Fruit fly (Drosophila melanogaster) whole organism, prepupa: ENCODE measurements around the gene CG43965.

Source experiments
- CG10631 ChIP-seq: fragments of 200-800 bp; sonication (Bioruptor generic); optimal IDR thresholded peaks from 2 replicates; lab custom pipeline; 2016; ENCODE audit warnings: missing biosample characterization, missing genetic modification characterization
- CG11762 ChIP-seq: fragments of 200-800 bp; sonication (Bioruptor generic); optimal IDR thresholded peaks from 3 replicates; lab custom pipeline; 2016; ENCODE audit warnings: missing biosample characterization, missing genetic modification characterization; ENCODE audit not compliant: insufficient read depth
- CG11902 ChIP-seq: fragments of 200-800 bp; sonication (Bioruptor generic); optimal IDR thresholded peaks from 3 replicates; lab custom pipeline; 2016; ENCODE audit warnings: missing biosample characterization, missing genetic modification characterization
- CG15336 ChIP-seq: fragments of 200-800 bp; sonication (Bioruptor generic); IDR thresholded peaks from 2 replicates; pipeline ENCODE4 v1.3.6; 2022; ENCODE audit warnings: missing biosample characterization, missing genetic modification characterization
- CG1621 ChIP-seq: fragments of 200-800 bp; sonication (Bioruptor generic); optimal IDR thresholded peaks from 3 replicates; lab custom pipeline; 2018; ENCODE audit warnings: missing biosample characterization, mild to moderate bottlenecking, missing genetic modification characterization
- CG16779 ChIP-seq: fragments of 200-800 bp; sonication (Bioruptor generic); optimal IDR thresholded peaks from 3 replicates; lab custom pipeline; 2017; ENCODE audit warnings: missing biosample characterization, mild to moderate bottlenecking, missing genetic modification characterization
- CG3032 ChIP-seq: fragments of 200-800 bp; optimal IDR thresholded peaks from 2 replicates; lab custom pipeline; 2019; ENCODE audit warnings: missing biosample characterization, mild to moderate bottlenecking, missing genetic modification characterization, moderate library complexity
- CG3919 ChIP-seq: fragments of 200-800 bp; sonication (Bioruptor generic); optimal IDR thresholded peaks from 3 replicates; lab custom pipeline; 2016; ENCODE audit warnings: missing biosample characterization, missing genetic modification characterization
- CG6163 ChIP-seq: fragments of 200-800 bp; sonication (Bioruptor generic); IDR thresholded peaks from 3 replicates; pipeline ENCODE4 v1.3.6; 2022; ENCODE audit warnings: missing biosample characterization, missing genetic modification characterization
- CG6276 ChIP-seq: fragments of 200-800 bp; sonication (Bioruptor generic); optimal IDR thresholded peaks from 2 replicates; lab custom pipeline; 2017; ENCODE audit warnings: missing biosample characterization, mild to moderate bottlenecking, missing genetic modification characterization
- CG6792 ChIP-seq: fragments of 200-800 bp; sonication (Bioruptor generic); optimal IDR thresholded peaks from 3 replicates; lab custom pipeline; 2016; ENCODE audit warnings: missing biosample characterization, missing genetic modification characterization
- CG6808 ChIP-seq: fragments of 200-800 bp; sonication (Bioruptor generic); optimal IDR thresholded peaks from 3 replicates; lab custom pipeline; 2017; ENCODE audit warnings: missing biosample characterization, missing genetic modification characterization, mild to moderate bottlenecking, moderate library complexity, missing genetic modification reagents
- CG6854 ChIP-seq: fragments of 200-800 bp; sonication (Bioruptor generic); optimal IDR thresholded peaks from 2 replicates; lab custom pipeline; 2017; ENCODE audit warnings: missing biosample characterization, mild to moderate bottlenecking, missing genetic modification characterization
- CG7368 ChIP-seq: fragments of 200-800 bp; sonication (Bioruptor generic); optimal IDR thresholded peaks from 3 replicates; lab custom pipeline; 2016; ENCODE audit warnings: missing biosample characterization, missing genetic modification characterization
- CG8119 ChIP-seq: fragments of 200-800 bp; sonication (Bioruptor generic); IDR thresholded peaks from 3 replicates; pipeline ENCODE4 v1.3.6; 2022; ENCODE audit warnings: missing biosample characterization, missing genetic modification characterization
- CG8319 ChIP-seq: fragments of 200-800 bp; sonication (Bioruptor generic); optimal IDR thresholded peaks from 3 replicates; lab custom pipeline; 2016; ENCODE audit warnings: missing biosample characterization, missing genetic modification characterization
- CG8632 ChIP-seq: fragments of 200-800 bp; sonication (Bioruptor generic); optimal IDR thresholded peaks from 3 replicates; lab custom pipeline; 2016; ENCODE audit warnings: missing biosample characterization, missing genetic modification characterization
- CG9139 ChIP-seq: fragments of 200-800 bp; sonication (Bioruptor generic); optimal IDR thresholded peaks from 3 replicates; lab custom pipeline; 2017; ENCODE audit warnings: missing biosample characterization, mild to moderate bottlenecking, missing genetic modification characterization
- Eip75B ChIP-seq: fragments of 200-800 bp; sonication (Bioruptor generic); optimal IDR thresholded peaks from 3 replicates; lab custom pipeline; 2016; ENCODE audit warnings: missing biosample characterization, missing genetic modification characterization
- Eip78C ChIP-seq: fragments of 200-800 bp; sonication (Bioruptor generic); peaks from one replicate; lab custom pipeline; 2016; ENCODE audit warnings: missing biosample characterization, missing genetic modification characterization
- Eip93F ChIP-seq: fragments of 200-800 bp; sonication (Bioruptor generic); optimal IDR thresholded peaks from 2 replicates; lab custom pipeline; 2016; ENCODE audit warnings: missing biosample characterization, mild to moderate bottlenecking, missing genetic modification characterization
- Ets21C ChIP-seq: fragments of 200-800 bp; sonication (Bioruptor generic); optimal IDR thresholded peaks from 3 replicates; lab custom pipeline; 2016; ENCODE audit warnings: missing biosample characterization, missing genetic modification characterization
- Ets96B ChIP-seq: fragments of 200-800 bp; optimal IDR thresholded peaks from 2 replicates; lab custom pipeline; 2019; ENCODE audit warnings: missing biosample characterization, mild to moderate bottlenecking, missing genetic modification characterization, moderate library complexity
- Hr38 ChIP-seq: sonication (Bioruptor generic); optimal IDR thresholded peaks from 2 replicates; lab custom pipeline; 2016; ENCODE audit warnings: missing biosample characterization, missing genetic modification characterization
- Hr39 ChIP-seq: fragments of 200-800 bp; sonication (Bioruptor generic); optimal IDR thresholded peaks from 2 replicates; lab custom pipeline; 2016; ENCODE audit warnings: missing biosample characterization, missing genetic modification characterization
- OdsH ChIP-seq: fragments of 200-800 bp; sonication (Bioruptor generic); optimal IDR thresholded peaks from 3 replicates; lab custom pipeline; 2016; ENCODE audit warnings: missing biosample characterization, missing genetic modification characterization
- Sox102F ChIP-seq: fragments of 200-800 bp; sonication (Bioruptor generic); optimal IDR thresholded peaks from 2 replicates; lab custom pipeline; 2016; ENCODE audit warnings: missing biosample characterization, mild to moderate bottlenecking, missing genetic modification characterization
- Sox14 ChIP-seq: fragments of 200-800 bp; sonication (Bioruptor generic); optimal IDR thresholded peaks from 3 replicates; lab custom pipeline; 2016; ENCODE audit warnings: missing biosample characterization, missing genetic modification characterization
- achi ChIP-seq: fragments of 200-800 bp; sonication (Bioruptor generic); optimal IDR thresholded peaks from 3 replicates; lab custom pipeline; 2016; ENCODE audit warnings: missing biosample characterization, missing genetic modification characterization
- acj6 ChIP-seq: fragments of 200-800 bp; sonication (Bioruptor generic); optimal IDR thresholded peaks from 3 replicates; lab custom pipeline; 2016; ENCODE audit warnings: missing biosample characterization, missing genetic modification characterization
- cyc ChIP-seq: fragments of 200-800 bp; sonication (Bioruptor generic); optimal IDR thresholded peaks from 3 replicates; lab custom pipeline; 2016; ENCODE audit warnings: missing biosample characterization, missing genetic modification characterization
- dac ChIP-seq: fragments of 200-800 bp; sonication (Bioruptor generic); optimal IDR thresholded peaks from 2 replicates; lab custom pipeline; 2017; ENCODE audit warnings: missing biosample characterization, mild to moderate bottlenecking, missing genetic modification characterization
- dsx ChIP-seq: fragments of 200-800 bp; optimal IDR thresholded peaks from 3 replicates; lab custom pipeline; 2019; ENCODE audit warnings: missing biosample characterization, mild to moderate bottlenecking, missing genetic modification characterization, moderate library complexity; ENCODE audit not compliant: poor library complexity, severe bottlenecking
- eg ChIP-seq: fragments of 200-800 bp; sonication (Bioruptor generic); IDR thresholded peaks from 3 replicates; pipeline ENCODE4 v1.3.6; 2022; ENCODE audit warnings: missing biosample characterization, missing genetic modification characterization
- fd59A ChIP-seq: fragments of 200-800 bp; sonication (Bioruptor generic); optimal IDR thresholded peaks from 2 replicates; lab custom pipeline; 2017; ENCODE audit warnings: missing biosample characterization, mild to moderate bottlenecking, missing genetic modification characterization, missing genetic modification reagents
- fd85E ChIP-seq: fragments of 200-800 bp; sonication (Bioruptor generic); optimal IDR thresholded peaks from 3 replicates; lab custom pipeline; 2016; ENCODE audit warnings: missing biosample characterization, missing genetic modification characterization
- fkh ChIP-seq: fragments of 200-800 bp; sonication (Bioruptor generic); optimal IDR thresholded peaks from 3 replicates; lab custom pipeline; 2017; ENCODE audit warnings: missing biosample characterization, mild to moderate bottlenecking, missing genetic modification characterization, moderate library complexity
- pdm3 ChIP-seq: fragments of 200-800 bp; sonication (Bioruptor generic); optimal IDR thresholded peaks from 3 replicates; lab custom pipeline; 2016; ENCODE audit warnings: missing biosample characterization, missing genetic modification characterization
- salr ChIP-seq, 2 experiments: fragments of 200-800 bp; sonication (Bioruptor generic); optimal IDR thresholded peaks; 3 replicates each; lab custom pipeline; 2016 to 2018; ENCODE audit warnings: missing biosample characterization in 2 of 2, missing genetic modification characterization in 2 of 2, mild to moderate bottlenecking in 1 of 2
- ss ChIP-seq, 2 experiments: fragments of 200-800 bp; sonication (Bioruptor generic); optimal IDR thresholded peaks; 2 replicates in 1 of 2; 3 replicates in 1 of 2; lab custom pipeline; 2017 to 2018; ENCODE audit warnings: mild to moderate bottlenecking in 2 of 2, missing biosample characterization in 2 of 2, missing genetic modification characterization in 2 of 2, moderate library complexity in 1 of 2
- svp ChIP-seq: fragments of 200-800 bp; sonication (Bioruptor generic); peaks from one replicate; lab custom pipeline; 2016; ENCODE audit warnings: missing biosample characterization, missing genetic modification characterization
- topi ChIP-seq: fragments of 200-800 bp; sonication (Bioruptor generic); optimal IDR thresholded peaks from 3 replicates; lab custom pipeline; 2016; ENCODE audit warnings: missing biosample characterization, missing genetic modification characterization
- vri ChIP-seq: fragments of 200-800 bp; sonication (Bioruptor generic); optimal IDR thresholded peaks from 3 replicates; lab custom pipeline; 2016; ENCODE audit warnings: missing biosample characterization, mild to moderate bottlenecking, missing genetic modification characterization

The CG43965 gene

DNA sequence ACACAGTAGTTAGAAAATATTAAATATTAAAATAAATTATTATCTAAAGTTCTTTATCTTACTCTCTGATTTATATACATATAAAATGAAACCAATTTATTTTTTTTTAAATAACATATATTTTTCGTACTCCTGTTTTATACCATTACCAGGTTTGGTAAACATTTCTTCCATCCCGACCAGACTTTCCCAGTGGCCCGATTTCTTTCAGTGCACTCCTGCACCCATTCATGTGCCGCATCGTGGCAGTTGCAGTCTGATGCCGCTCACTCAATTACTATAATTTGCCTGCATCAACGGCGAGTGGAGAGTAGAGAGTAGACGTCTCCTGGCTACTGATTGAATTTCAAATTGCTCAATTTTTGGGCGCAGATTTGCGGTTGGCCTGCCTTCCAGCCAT is 17.8 kb downstream of the CG43965 start (continued):
- no peak for TF ChIP-seq dsx (GFP tag; lab: Kevin White, UChicago)
- TF ChIP-seq achi (GFP tag; lab: Kevin White, UChicago) = peak; percentile 10
- TF ChIP-seq svp (GFP tag; lab: Kevin White, UChicago) = peak; percentile 71
- TF ChIP-seq fd59A (GFP tag; lab: Kevin White, UChicago) = no peak
- TF ChIP-seq topi = no peak
- no peak for TF ChIP-seq CG15336 (GFP tag; lab: Robert Waterston, UW)
- TF ChIP-seq CG9139 (GFP tag; lab: Kevin White, UChicago) = no peak
- no peak for TF ChIP-seq Ets21C (GFP tag; lab: Kevin White, UChicago)
- TF ChIP-seq CG3919 = peak; percentile 37
- no peak for TF ChIP-seq CG8119 (GFP tag; lab: Robert Waterston, UW)
- peak; percentile 31 for TF ChIP-seq OdsH
- TF ChIP-seq CG11762 = peak; percentile 30
- TF ChIP-seq eg = 0 out of 3 replicates have a peak, but pooled peaks have one; percentile 15
- no peak for TF ChIP-seq CG11902 (GFP tag; lab: Kevin White, UChicago)
- TF ChIP-seq CG8632 (GFP tag; lab: Kevin White, UChicago) = peak; percentile 22
- TF ChIP-seq Eip93F (GFP tag; lab: Kevin White, UChicago) = no peak
- TF ChIP-seq Eip75B = no peak
- peak; percentile 6 for TF ChIP-seq CG10631 (GFP tag; lab: Kevin White, UChicago)
- TF ChIP-seq CG6808 (GFP tag; lab: Kevin White, UChicago) = no peak
- TF ChIP-seq CG6854 = no peak
- no peak for TF ChIP-seq CG7368 (GFP tag; lab: Kevin White, UChicago)
- TF ChIP-seq CG6163 = 0 out of 3 replicates have a peak, but pooled peaks have one; percentile 43
- TF ChIP-seq Hr39 (GFP tag; lab: Kevin White, UChicago) = no peak
- no peak for TF ChIP-seq vri (GFP tag; lab: Kevin White, UChicago)
- TF ChIP-seq fd85E = no peak
- TF ChIP-seq dac (GFP tag; lab: Kevin White, UChicago) = no peak
- no peak for TF ChIP-seq salr (GFP tag; optimal IDR thresholded peaks at IDR 0.05; lab: Kevin White, UChicago)
- no peak for TF ChIP-seq Sox102F (GFP tag; lab: Kevin White, UChicago)
- peak; percentile 30 for TF ChIP-seq CG3032
- TF ChIP-seq CG6276 = no peak
- TF ChIP-seq fkh (GFP tag; lab: Kevin White, UChicago) = no peak
- peak; percentile 13 for TF ChIP-seq acj6 (GFP tag; lab: Kevin White, UChicago)
- TF ChIP-seq Ets96B (tag; lab: Kevin White, UChicago) = no peak
- peak; percentile 11 for TF ChIP-seq cyc (GFP tag; lab: Kevin White, UChicago)
- TF ChIP-seq CG16779 (tag; lab: Kevin White, UChicago) = no peak

DNA sequence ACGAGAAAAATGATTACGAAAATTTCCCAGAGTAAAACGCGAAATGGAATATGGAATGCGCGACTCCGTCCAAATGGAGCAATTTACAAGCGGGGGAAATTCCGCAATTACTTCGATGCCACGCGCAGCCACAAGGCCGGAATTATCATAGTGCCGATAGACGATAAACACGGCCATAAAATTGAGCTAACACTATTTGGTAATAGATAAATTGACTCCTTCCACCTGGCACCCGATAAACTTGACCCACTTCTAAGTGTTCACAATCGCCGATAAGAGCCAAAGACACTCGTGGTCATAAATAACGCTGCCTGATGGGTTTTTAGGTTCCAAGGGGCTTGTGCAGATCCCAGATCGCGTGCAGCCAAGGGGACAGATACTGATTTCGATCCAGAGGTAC is 18.5 kb downstream of the CG43965 start:
- TF ChIP-seq Hr38 (GFP tag; lab: Kevin White, UChicago) (no peak), fkh (GFP tag; lab: Kevin White, UChicago) (peak; percentile 0)
- TF ChIP-seq, all 60 proteins: peak for 1

DNA sequence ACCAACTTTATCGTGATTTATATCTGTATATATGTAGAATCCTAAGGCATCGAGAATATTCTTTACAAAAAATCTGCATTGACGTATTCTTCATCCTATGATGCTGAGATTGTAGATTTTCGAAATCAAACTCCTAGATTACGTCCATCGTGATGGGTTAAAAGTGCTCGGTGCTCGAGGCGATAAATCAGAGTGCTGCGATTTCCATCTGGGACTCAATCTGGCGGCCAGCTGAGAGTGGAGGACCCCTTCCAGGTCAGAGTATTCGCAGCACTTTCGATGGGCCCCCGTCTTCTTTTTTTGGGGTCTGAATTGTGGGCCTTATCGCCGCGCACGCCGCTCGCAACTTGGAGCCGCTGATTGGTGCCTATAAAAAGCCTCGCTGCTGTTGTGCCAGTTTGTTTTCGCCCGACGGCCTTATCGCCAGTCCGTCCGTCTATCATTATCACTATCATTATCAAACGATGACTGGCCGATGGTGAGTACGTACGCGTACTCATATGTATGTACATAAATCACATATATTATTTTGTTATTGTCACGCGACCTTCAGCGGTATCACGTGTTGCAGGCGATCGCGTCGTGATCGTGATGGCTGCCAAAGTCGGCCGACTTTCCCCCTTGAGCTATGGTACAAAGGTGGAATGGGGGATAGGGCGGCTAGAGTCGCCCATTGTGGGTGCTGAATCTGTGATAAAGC is 20.7 kb downstream of the CG43965 start:
- no peak for TF ChIP-seq CG8319 (GFP tag; lab: Kevin White, UChicago)
- no peak for TF ChIP-seq CG3032
- no peak for TF ChIP-seq CG1621 (tag; lab: Kevin White, UChicago)
- TF ChIP-seq OdsH = no peak
- TF ChIP-seq pdm3 (GFP tag; lab: Kevin White, UChicago) = no peak
- TF ChIP-seq CG11902 (GFP tag; lab: Kevin White, UChicago) = no peak
- peak; percentile 48 for TF ChIP-seq Eip93F (GFP tag; lab: Kevin White, UChicago)
- TF ChIP-seq ss (GFP tag; optimal IDR thresholded peaks at IDR 0.05; lab: Kevin White, UChicago) = peak; percentile 30 to 36
- TF ChIP-seq Sox14 = peak; percentile 13
- TF ChIP-seq vri (GFP tag; lab: Kevin White, UChicago) = peak; percentile 63
- TF ChIP-seq svp (GFP tag; lab: Kevin White, UChicago) = peak; percentile 96
- TF ChIP-seq Eip78C (GFP tag; lab: Kevin White, UChicago) = peak; percentile 58
- TF ChIP-seq CG6792 (GFP tag; lab: Kevin White, UChicago) = no peak
- peak; percentile 21 for TF ChIP-seq CG6808 (GFP tag; lab: Kevin White, UChicago)
- TF ChIP-seq fkh (GFP tag; lab: Kevin White, UChicago) = peak; percentile 44
